Worm (Caenorhabditis elegans) whole organism, L4 larva: ENCODE results near the gene bris-1.
A peak's percentile ranks its signal among the peaks of the same experiment; 100 is the strongest.

ENCODE experiments used
- ZK337.2 ChIP-seq: fragments of 200-800 bp; sonication (Bioruptor generic); IDR thresholded peaks from 2 replicates; pipeline ENCODE4 v1.3.6; 2022; ENCODE audit warnings: missing genetic modification reagents, missing genetic modification characterization, missing compliant biosample characterization
- aha-1 ChIP-seq: fragments of 150-350 bp; peaks from one replicate; lab custom pipeline; 2014; ENCODE audit warnings: missing biosample characterization, missing genetic modification characterization
- ama-1 ChIP-seq: fragments of 150-350 bp; optimal IDR thresholded peaks from 2 replicates; lab custom pipeline; 2014; ENCODE audit warnings: inconsistent platforms, mixed read lengths
- ceh-28 ChIP-seq: fragments of 150-350 bp; optimal IDR thresholded peaks from 2 replicates; lab custom pipeline; 2014; ENCODE audit warnings: missing biosample characterization, missing genetic modification reagents, missing genetic modification characterization
- cey-2 ChIP-seq: sonication (generic microtip); optimal IDR thresholded peaks from 3 replicates; lab custom pipeline; 2017; ENCODE audit warnings: missing genetic modification characterization, mild to moderate bottlenecking, missing compliant biosample characterization, antibody characterized with exemption, borderline replicate concordance; ENCODE audit not compliant: insufficient read depth
- ctbp-1 ChIP-seq: fragments of 200-800 bp; sonication (Bioruptor generic); IDR thresholded peaks from 2 replicates; pipeline ENCODE4 v1.3.6; 2022; ENCODE audit warnings: missing genetic modification reagents, missing genetic modification characterization, missing compliant biosample characterization
- hlh-11 ChIP-seq: fragments of 200-800 bp; sonication (Bioruptor generic); optimal IDR thresholded peaks from 2 replicates; lab custom pipeline; 2018; ENCODE audit warnings: mild to moderate bottlenecking, missing genetic modification characterization, missing compliant biosample characterization
- hlh-30 ChIP-seq: sonication (generic microtip); optimal IDR thresholded peaks from 2 replicates; lab custom pipeline; 2017; ENCODE audit warnings: antibody characterized with exemption, mild to moderate bottlenecking, missing genetic modification characterization, missing compliant biosample characterization; ENCODE audit not compliant: insufficient read depth
- hmg-1.1 ChIP-seq: fragments of 200-800 bp; sonication (Bioruptor generic); IDR thresholded peaks from 2 replicates; pipeline ENCODE4 v1.3.6; 2022; ENCODE audit warnings: missing genetic modification reagents, missing genetic modification characterization, missing compliant biosample characterization
- jun-1 ChIP-seq: fragments of 150-350 bp; optimal IDR thresholded peaks from 2 replicates; lab custom pipeline; 2014; ENCODE audit warnings: missing biosample characterization, missing genetic modification reagents, missing genetic modification characterization
- lim-7 ChIP-seq: fragments of 200-800 bp; sonication (Bioruptor generic); IDR thresholded peaks from 2 replicates; pipeline ENCODE4 v1.3.6; 2022; ENCODE audit warnings: missing genetic modification characterization, missing compliant biosample characterization
- lin-13 ChIP-seq: fragments of 150-350 bp; optimal IDR thresholded peaks from 2 replicates; lab custom pipeline; 2014; ENCODE audit warnings: missing biosample characterization, missing genetic modification reagents, missing genetic modification characterization
- mdl-1 ChIP-seq, 2 experiments: fragments of 150-350 bp in 1 of 2; sonication (generic microtip) in 1 of 2; optimal IDR thresholded peaks; 2 replicates each; lab custom pipeline; 2014 to 2017; ENCODE audit warnings: missing biosample characterization in 2 of 2, missing genetic modification characterization in 2 of 2
- mes-2 ChIP-seq: sonication (generic microtip); optimal IDR thresholded peaks from 2 replicates; lab custom pipeline; 2016; ENCODE audit warnings: missing genotype, mild to moderate bottlenecking, missing genetic modification characterization, missing compliant biosample characterization; ENCODE audit not compliant: poor library complexity, severe bottlenecking
- nhr-10 ChIP-seq: fragments of 150-350 bp; optimal IDR thresholded peaks from 2 replicates; lab custom pipeline; 2014; ENCODE audit warnings: missing biosample characterization, missing genetic modification characterization
- nhr-25 ChIP-seq: sonication (generic microtip); optimal IDR thresholded peaks from 2 replicates; lab custom pipeline; 2017; ENCODE audit warnings: missing genetic modification characterization, mild to moderate bottlenecking, missing compliant biosample characterization, antibody characterized with exemption, moderate library complexity, borderline replicate concordance; ENCODE audit not compliant: insufficient read depth
- nhr-28 ChIP-seq: fragments of 150-350 bp; optimal IDR thresholded peaks from 2 replicates; lab custom pipeline; 2014; ENCODE audit warnings: missing biosample characterization, missing genetic modification characterization
- nhr-76 ChIP-seq: fragments of 150-350 bp; optimal IDR thresholded peaks from 2 replicates; lab custom pipeline; 2014; ENCODE audit warnings: missing biosample characterization, missing genetic modification characterization
- php-3 ChIP-seq: fragments of 200-800 bp; sonication (Bioruptor generic); IDR thresholded peaks from 2 replicates; pipeline ENCODE4 v1.3.6; 2022; ENCODE audit warnings: missing genetic modification reagents, missing genetic modification characterization, missing compliant biosample characterization
- pqm-1 ChIP-seq: sonication (generic microtip); optimal IDR thresholded peaks from 2 replicates; lab custom pipeline; 2017; ENCODE audit warnings: missing biosample characterization, missing genetic modification characterization
- set-16 ChIP-seq: fragments of 200-800 bp; sonication (Bioruptor generic); IDR thresholded peaks from 2 replicates; pipeline ENCODE4 v1.3.6; 2022; ENCODE audit warnings: missing genetic modification reagents, missing genetic modification characterization, missing compliant biosample characterization
- skn-1 ChIP-seq: fragments of 150-350 bp; optimal IDR thresholded peaks from 2 replicates; lab custom pipeline; 2014; ENCODE audit warnings: missing biosample characterization, missing genetic modification characterization
- tag-97 ChIP-seq: fragments of 200-800 bp; sonication (Bioruptor generic); IDR thresholded peaks from 2 replicates; pipeline ENCODE4 v1.3.6; 2022; ENCODE audit warnings: missing genetic modification characterization, missing compliant biosample characterization
- unc-62 ChIP-seq, 3 experiments: fragments of 150-350 bp in 1 of 3; sonication (generic microtip); optimal IDR thresholded peaks in 2 of 3; peaks in 1 of 3; 1 replicate in 1 of 3; 2 replicates in 2 of 3; lab custom pipeline; 2014 to 2017; ENCODE audit warnings: missing biosample characterization in 3 of 3, missing genetic modification characterization in 3 of 3, missing genetic modification reagents in 3 of 3, missing genotype in 1 of 3
- vab-7 ChIP-seq: fragments of 200-800 bp; sonication (Bioruptor generic); IDR thresholded peaks from 2 replicates; pipeline ENCODE4 v1.3.6; 2022; ENCODE audit warnings: missing genetic modification reagents, missing genetic modification characterization, missing compliant biosample characterization
- zag-1 ChIP-seq: fragments of 150-350 bp; optimal IDR thresholded peaks from 2 replicates; lab custom pipeline; 2014; ENCODE audit warnings: missing biosample characterization, missing genetic modification characterization
- zfp-3 ChIP-seq: fragments of 200-800 bp; sonication (Bioruptor generic); conservative IDR thresholded peaks from 2 replicates; pipeline ENCODE4 v1.3.6; 2022; ENCODE audit warnings: missing genetic modification reagents, missing genetic modification characterization, missing compliant biosample characterization
- zip-2 ChIP-seq: fragments of 150-350 bp; optimal IDR thresholded peaks from 2 replicates; lab custom pipeline; 2014; ENCODE audit warnings: missing biosample characterization, missing genetic modification characterization
- ztf-7 ChIP-seq: fragments of 150-350 bp; optimal IDR thresholded peaks from 2 replicates; lab custom pipeline; 2014; ENCODE audit warnings: missing biosample characterization, missing genetic modification characterization

The bris-1 gene

ce11 chrIV:3803252-3803651, 15.9 kb downstream of the bris-1 start, which contains the start of the genes algn-14 and M02B7.2 (continued):
- TF ChIP-seq skn-1 (no peak), ama-1 (lab: Kevin White, UChicago) (no peak), ceh-28 (tag; lab: Kevin White, UChicago) (no peak), ZK337.2 (peak; percentile 83; the same call in 1 of the 2 replicates), hmg-1.1 (GFP tag; lab: Robert Waterston, UW) (0 out of 2 replicates have a peak, but pooled peaks have one; percentile 27), mdl-1 (tag; optimal IDR thresholded peaks at IDR 0.05; lab: Kevin White, UChicago) (no peak), hlh-11 (tag; lab: Kevin White, UChicago) (peak; percentile 7), hlh-30 (tag; lab: Kevin White, UChicago) (peak; percentile 42)

- no peak for TF ChIP-seq hlh-30 (tag; lab: Kevin White, UChicago)
- TF ChIP-seq vab-7 (GFP tag; lab: Robert Waterston, UW): no peak
- TF ChIP-seq lim-7 (GFP tag; lab: Robert Waterston, UW): no peak
- no peak for TF ChIP-seq ZK337.2
- TF ChIP-seq tag-97 (GFP tag; lab: Robert Waterston, UW): no peak
- TF ChIP-seq jun-1 (tag; lab: Kevin White, UChicago): no peak
- no peak for TF ChIP-seq ztf-7
- no peak for TF ChIP-seq zag-1
- no peak for TF ChIP-seq lin-13 (GFP tag; lab: Kevin White, UChicago)
- no peak for TF ChIP-seq zip-2 (tag; lab: Kevin White, UChicago)
These were observed 18.2 kb downstream of the bris-1 start, which contains the start of gene osm-3 for ce11 chrIV:3800952-3801351. Gene osm-3 (minus strand): TSS chrIV:3801052.

- no peak for TF ChIP-seq nhr-25 (tag; lab: Kevin White, UChicago)
- TF ChIP-seq set-16 (GFP tag; lab: Robert Waterston, UW): peak; percentile 58; the same call in 1 of the 2 replicates
These were observed 21.7 kb downstream of the bris-1 start for ce11 chrIV:3797442-3797841.

ce11 chrIV:3794437-3794836, 24.7 kb downstream of the bris-1 start, which contains the start of gene K09B3.1:
Gene K09B3.1 (plus strand): TSS chrIV:3794737.
- no peak for TF ChIP-seq zfp-3 (GFP tag; lab: Robert Waterston, UW)
- no peak for TF ChIP-seq mes-2 (tag; lab: Kevin White, UChicago)
- TF ChIP-seq nhr-10 (tag; lab: Kevin White, UChicago): no peak
- no peak for TF ChIP-seq pqm-1 (tag; lab: Kevin White, UChicago)
- TF ChIP-seq mdl-1 (tag; optimal IDR thresholded peaks at IDR 0.05; lab: Kevin White, UChicago): no peak
- no peak for TF ChIP-seq cey-2 (tag; lab: Kevin White, UChicago)

- TF ChIP-seq php-3 (GFP tag; lab: Robert Waterston, UW) (no peak), aha-1 (peak; percentile 59)
- TF ChIP-seq, all 104 proteins: peak for 1
These were observed 35.2 kb downstream of the bris-1 start, which contains the start of gene glct-6 for ce11 chrIV:3783910-3784309. Gene glct-6 (plus strand): TSS chrIV:3784210.

ce11 chrIV:3781539-3781938, 37.6 kb downstream of the bris-1 start:
- no peak for TF ChIP-seq lim-7 (GFP tag; lab: Robert Waterston, UW)
- TF ChIP-seq nhr-28: no peak
- no peak for TF ChIP-seq nhr-76 (tag; lab: Kevin White, UChicago)
- TF ChIP-seq ctbp-1 (GFP tag; lab: Robert Waterston, UW): no peak
- TF ChIP-seq aha-1: peak; percentile 89
- TF ChIP-seq unc-62 (GFP tag; optimal IDR thresholded peaks at IDR 0.05 in 1 of 2; lab: Kevin White, UChicago): peak in 1 of 2 experiments; percentile 98
- TF ChIP-seq unc-62 (tag; optimal IDR thresholded peaks at IDR 0.05; lab: Kevin White, UChicago): no peak
